Fruit fly (Drosophila melanogaster) whole organism, embryonic: ENCODE measurements around the gene CG10345.

Experiments
- BtbVII ChIP-seq: fragments of 200-800 bp; sonication (Bioruptor generic); optimal IDR thresholded peaks from 3 replicates; lab custom pipeline; 2017; ENCODE audit warnings: missing biosample characterization, mild to moderate bottlenecking, missing genetic modification characterization
- CG12071 ChIP-seq: fragments of 200-800 bp; sonication (Bioruptor generic); optimal IDR thresholded peaks from 3 replicates; lab custom pipeline; 2018; ENCODE audit warnings: missing biosample characterization, mild to moderate bottlenecking, missing genetic modification characterization
- CG17186 ChIP-seq: fragments of 200-800 bp; sonication (Bioruptor generic); optimal IDR thresholded peaks from 3 replicates; lab custom pipeline; 2017; ENCODE audit warnings: missing biosample characterization, missing genetic modification reagents, missing genetic modification characterization
- CG17385 ChIP-seq: fragments of 200-800 bp; sonication (Bioruptor generic); optimal IDR thresholded peaks from 3 replicates; lab custom pipeline; 2018; ENCODE audit warnings: missing biosample characterization, mild to moderate bottlenecking, missing genetic modification characterization
- CG18476 ChIP-seq: fragments of 200-800 bp; sonication (Bioruptor generic); optimal IDR thresholded peaks from 2 replicates; lab custom pipeline; 2016; ENCODE audit warnings: missing biosample characterization, mild to moderate bottlenecking, missing genetic modification characterization
- CG18764 ChIP-seq: fragments of 200-800 bp; sonication (Bioruptor generic); optimal IDR thresholded peaks from 3 replicates; lab custom pipeline; 2016; ENCODE audit warnings: missing biosample characterization, missing genetic modification characterization
- CG2875 ChIP-seq: fragments of 200-800 bp; sonication (Bioruptor generic); optimal IDR thresholded peaks from 2 replicates; lab custom pipeline; 2017; ENCODE audit warnings: missing biosample characterization, mild to moderate bottlenecking, missing genetic modification characterization, missing genetic modification reagents
- CG30403 ChIP-seq: fragments of 200-800 bp; sonication (Bioruptor generic); optimal IDR thresholded peaks from 3 replicates; lab custom pipeline; 2016; ENCODE audit warnings: missing biosample characterization, missing genetic modification characterization
- CG30431 ChIP-seq: fragments of 200-800 bp; sonication (Bioruptor generic); optimal IDR thresholded peaks from 2 replicates; lab custom pipeline; 2017; ENCODE audit warnings: missing biosample characterization, missing genetic modification characterization
- CG32772 ChIP-seq: fragments of 200-800 bp; sonication (Bioruptor generic); IDR thresholded peaks from 2 replicates; pipeline ENCODE4 v1.3.6; 2022; ENCODE audit warnings: missing biosample characterization, missing genetic modification characterization
- CG3726 ChIP-seq: fragments of 200-800 bp; sonication (Bioruptor generic); IDR thresholded peaks from 3 replicates; pipeline ENCODE4, ENCODE4 v1.3.6; 2022; ENCODE audit warnings: missing biosample characterization, missing genetic modification characterization
- CG42726 ChIP-seq: fragments of 200-800 bp; sonication (Bioruptor generic); IDR thresholded peaks from 2 replicates; pipeline ENCODE4 v1.3.6; 2022; ENCODE audit warnings: missing biosample characterization, missing genetic modification characterization; ENCODE audit not compliant: partially characterized antibody
- CG4404 ChIP-seq: fragments of 200-800 bp; sonication (Bioruptor generic); IDR thresholded peaks from 2 replicates; pipeline ENCODE4 v1.3.6; 2022; ENCODE audit warnings: missing biosample characterization, missing genetic modification characterization
- CG4424 ChIP-seq: fragments of 200-800 bp; sonication (Bioruptor generic); optimal IDR thresholded peaks from 3 replicates; lab custom pipeline; 2016; ENCODE audit warnings: missing biosample characterization, missing genetic modification characterization
- CG4617 ChIP-seq: fragments of 200-800 bp; sonication (Bioruptor generic); optimal IDR thresholded peaks from 3 replicates; lab custom pipeline; 2016; ENCODE audit warnings: missing biosample characterization, missing genetic modification characterization, borderline replicate concordance
- CG6175 ChIP-seq: fragments of 200-800 bp; sonication (Bioruptor generic); IDR thresholded peaks from 3 replicates; pipeline ENCODE4 v1.3.6; 2022; ENCODE audit warnings: missing biosample characterization, missing genetic modification characterization
- CG6654 ChIP-seq: fragments of 200-800 bp; sonication (Bioruptor generic); optimal IDR thresholded peaks from 2 replicates; lab custom pipeline; 2017; ENCODE audit warnings: missing biosample characterization, mild to moderate bottlenecking, missing genetic modification characterization
- CG6813 ChIP-seq: fragments of 200-800 bp; sonication (Bioruptor generic); optimal IDR thresholded peaks from 2 replicates; lab custom pipeline; 2017; ENCODE audit warnings: missing biosample characterization, missing genetic modification characterization, mild to moderate bottlenecking, moderate library complexity, missing genetic modification reagents
- CG7271 ChIP-seq: fragments of 200-800 bp; sonication (Bioruptor generic); optimal IDR thresholded peaks from 2 replicates; lab custom pipeline; 2018; ENCODE audit warnings: missing biosample characterization, mild to moderate bottlenecking, missing genetic modification characterization, moderate library complexity
- CG9817 ChIP-seq: fragments of 200-800 bp; sonication (Bioruptor generic); optimal IDR thresholded peaks from 2 replicates; lab custom pipeline; 2018; ENCODE audit warnings: missing biosample characterization, mild to moderate bottlenecking, missing genetic modification characterization, moderate library complexity
- CG9876 ChIP-seq: fragments of 200-800 bp; sonication (Bioruptor generic); optimal IDR thresholded peaks from 2 replicates; lab custom pipeline; 2016; ENCODE audit warnings: missing biosample characterization, missing genetic modification characterization
- Chrac-16 ChIP-seq: fragments of 200-800 bp; sonication (Bioruptor generic); optimal IDR thresholded peaks from 3 replicates; lab custom pipeline; 2016; ENCODE audit warnings: missing biosample characterization, missing genetic modification characterization
- H2.0 ChIP-seq: fragments of 200-800 bp; sonication (Bioruptor generic); IDR thresholded peaks from 2 replicates; pipeline ENCODE4 v1.3.6; 2022; ENCODE audit warnings: missing biosample characterization, missing genetic modification characterization
- HmgZ ChIP-seq: fragments of 200-800 bp; sonication (Bioruptor generic); optimal IDR thresholded peaks from 2 replicates; lab custom pipeline; 2018; ENCODE audit warnings: missing biosample characterization, mild to moderate bottlenecking, missing genetic modification characterization
- Meics ChIP-seq: fragments of 200-800 bp; sonication (Bioruptor generic); optimal IDR thresholded peaks from 2 replicates; lab custom pipeline; 2017; ENCODE audit warnings: missing biosample characterization, mild to moderate bottlenecking, missing genetic modification characterization
- Ptx1 ChIP-seq: fragments of 200-800 bp; sonication (Bioruptor generic); IDR thresholded peaks from 2 replicates; pipeline ENCODE4 v1.3.6; 2022; ENCODE audit warnings: missing biosample characterization, missing genetic modification characterization
- Rfx ChIP-seq: fragments of 200-800 bp; sonication (Bioruptor generic); IDR thresholded peaks from 2 replicates; pipeline ENCODE4 v1.3.6; 2022; ENCODE audit warnings: missing biosample characterization, missing genetic modification characterization
- Sry-δ ChIP-seq: fragments of 200-800 bp; sonication (Bioruptor generic); optimal IDR thresholded peaks from 2 replicates; lab custom pipeline; 2016; ENCODE audit warnings: missing biosample characterization, missing genetic modification characterization
- TFAM ChIP-seq: fragments of 200-800 bp; sonication (Bioruptor generic); optimal IDR thresholded peaks from 2 replicates; lab custom pipeline; 2017; ENCODE audit warnings: missing biosample characterization, missing genetic modification characterization, inconsistent platforms
- amos ChIP-seq: fragments of 200-800 bp; sonication (Bioruptor generic); IDR thresholded peaks from 2 replicates; pipeline ENCODE4 v1.3.6; 2022; ENCODE audit warnings: missing biosample characterization, missing genetic modification characterization; ENCODE audit not compliant: partially characterized antibody
- cwo ChIP-seq: fragments of 200-800 bp; sonication (Bioruptor generic); optimal IDR thresholded peaks from 3 replicates; lab custom pipeline; 2017; ENCODE audit warnings: missing biosample characterization, missing genetic modification characterization, mild to moderate bottlenecking, moderate library complexity, missing genetic modification reagents
- disco-r ChIP-seq: fragments of 200-800 bp; sonication (Bioruptor generic); optimal IDR thresholded peaks from 2 replicates; lab custom pipeline; 2016; ENCODE audit warnings: missing biosample characterization, missing genetic modification characterization
- gce ChIP-seq: fragments of 200-800 bp; sonication (Bioruptor generic); IDR thresholded peaks from 3 replicates; pipeline ENCODE4 v1.3.6; 2022; ENCODE audit warnings: missing biosample characterization, missing genetic modification characterization
- hkb ChIP-seq, 2 experiments: fragments of 200-800 bp in 1 of 2; fragments of >200 bp in 1 of 2; sonication (Bioruptor generic) in 1 of 2; IDR thresholded peaks in 1 of 2; optimal IDR thresholded peaks in 1 of 2; 2 replicates each; pipeline versions ENCODE4 v1.3.6 to Lab custom; 2017 to 2022; ENCODE audit warnings: missing biosample characterization in 1 of 2, missing genetic modification characterization in 1 of 2
- jumu ChIP-seq: fragments of 200-800 bp; sonication (Bioruptor generic); optimal IDR thresholded peaks from 3 replicates; lab custom pipeline; 2016; ENCODE audit warnings: missing biosample characterization, missing genetic modification characterization
- klu ChIP-seq: fragments of 200-800 bp; sonication (Bioruptor generic); IDR thresholded peaks from 2 replicates; pipeline ENCODE4 v1.3.6; 2022; ENCODE audit warnings: missing biosample characterization, missing genetic modification characterization
- lmd ChIP-seq: fragments of 200-800 bp; sonication (Bioruptor generic); IDR thresholded peaks from 2 replicates; pipeline ENCODE4 v1.3.6; 2022; ENCODE audit warnings: missing biosample characterization, missing genetic modification characterization
- maf-S ChIP-seq: fragments of 200-800 bp; sonication (Bioruptor generic); optimal IDR thresholded peaks from 2 replicates; lab custom pipeline; 2016; ENCODE audit warnings: missing biosample characterization, missing genetic modification characterization
- org-1 ChIP-seq: fragments of 200-800 bp; sonication (Bioruptor generic); optimal IDR thresholded peaks from 2 replicates; lab custom pipeline; 2017; ENCODE audit warnings: missing biosample characterization, missing genetic modification characterization
- pita ChIP-seq: fragments of 200-800 bp; sonication (Bioruptor generic); optimal IDR thresholded peaks from 2 replicates; lab custom pipeline; 2017; ENCODE audit warnings: missing biosample characterization, mild to moderate bottlenecking, missing genetic modification characterization
- pzg ChIP-seq: fragments of 200-800 bp; sonication (Bioruptor generic); optimal IDR thresholded peaks from 3 replicates; lab custom pipeline; 2018; ENCODE audit warnings: missing biosample characterization, mild to moderate bottlenecking, missing genetic modification characterization, moderate library complexity
- ranshi ChIP-seq: fragments of 200-800 bp; sonication (Bioruptor generic); IDR thresholded peaks from 2 replicates; pipeline ENCODE4 v1.3.6; 2022; ENCODE audit warnings: missing biosample characterization, missing genetic modification characterization
- repo ChIP-seq: fragments of 200-800 bp; sonication (Bioruptor generic); optimal IDR thresholded peaks from 2 replicates; lab custom pipeline; 2016; ENCODE audit warnings: missing biosample characterization, missing genetic modification characterization
- row ChIP-seq: fragments of 200-800 bp; sonication (Bioruptor generic); IDR thresholded peaks from 3 replicates; pipeline ENCODE4 v1.3.6; 2022; ENCODE audit warnings: missing biosample characterization, missing genetic modification characterization
- shn ChIP-seq: fragments of 200-800 bp; sonication (Bioruptor generic); optimal IDR thresholded peaks from 3 replicates; lab custom pipeline; 2016; ENCODE audit warnings: missing biosample characterization, missing genetic modification characterization
- sob ChIP-seq: fragments of 200-800 bp; sonication (Bioruptor generic); IDR thresholded peaks from 2 replicates; pipeline ENCODE4 v1.3.6; 2022; ENCODE audit warnings: missing biosample characterization, missing genetic modification characterization
- ssp ChIP-seq: fragments of 200-800 bp; sonication (Bioruptor generic); IDR thresholded peaks from 2 replicates; pipeline ENCODE4 v1.3.6; 2022; ENCODE audit warnings: missing biosample characterization, missing genetic modification characterization
- toy ChIP-seq: fragments of 200-800 bp; sonication (Bioruptor generic); IDR thresholded peaks from 2 replicates; pipeline ENCODE4 v1.3.6; 2022; ENCODE audit warnings: missing biosample characterization, missing genetic modification characterization
- trem ChIP-seq: fragments of 200-800 bp; optimal IDR thresholded peaks from 3 replicates; lab custom pipeline; 2019; ENCODE audit warnings: missing biosample characterization, mild to moderate bottlenecking, missing genetic modification characterization, moderate library complexity
- usp ChIP-seq: fragments of >200 bp; optimal IDR thresholded peaks from 2 replicates; lab custom pipeline; 2017; ENCODE audit warnings: missing biosample characterization, missing genetic modification characterization

Gene CG10345

dm6 chr3R:16573483-16574145 lies 31.0 kb downstream of the CG10345 start, which contains the start of gene CG14903 (continued):
- no peak for TF ChIP-seq CG2875
- no peak for TF ChIP-seq CG32772 (GFP tag; lab: Robert Waterston, UW)
- peak; percentile 90 for TF ChIP-seq CG42726 (GFP tag; lab: Robert Waterston, UW)
- TF ChIP-seq lmd (GFP tag; lab: Robert Waterston, UW): no peak
- TF ChIP-seq Rfx: peak; percentile 33; the same call in 1 of the 2 replicates
- no peak for TF ChIP-seq CG7271
- TF ChIP-seq toy (GFP tag; lab: Robert Waterston, UW): no peak
- peak; percentile 78 for TF ChIP-seq row (GFP tag; lab: Robert Waterston, UW)
- TF ChIP-seq TFAM: no peak
- peak; percentile 40 for TF ChIP-seq CG9817 (tag; lab: Kevin White, UChicago)
- TF ChIP-seq CG6175 (GFP tag; lab: Robert Waterston, UW): no peak
- TF ChIP-seq CG30431 (GFP tag; lab: Kevin White, UChicago): no peak
- TF ChIP-seq Sry-δ: peak; percentile 85
- TF ChIP-seq jumu (GFP tag; lab: Kevin White, UChicago): peak; percentile 11
- TF ChIP-seq CG18764 (GFP tag; lab: Kevin White, UChicago): peak; percentile 40
- peak; percentile 70 for TF ChIP-seq amos (GFP tag; lab: Robert Waterston, UW)
- TF ChIP-seq CG4617 (GFP tag; lab: Kevin White, UChicago): no peak
- TF ChIP-seq hkb (optimal IDR thresholded peaks at IDR 0.05; lab: Kevin White, UChicago): peak; percentile 83
- TF ChIP-seq hkb (GFP tag; IDR thresholded peaks at IDR 0.05; lab: Robert Waterston, UW): no peak
- peak; percentile 18 for TF ChIP-seq CG9876 (GFP tag; lab: Kevin White, UChicago)
- no peak for TF ChIP-seq maf-S (GFP tag; lab: Kevin White, UChicago)
- no peak for TF ChIP-seq H2.0 (GFP tag; lab: Robert Waterston, UW)
- TF ChIP-seq shn: peak; percentile 28
- TF ChIP-seq CG17385 (GFP tag; lab: Kevin White, UChicago): no peak
- TF ChIP-seq CG12071 (GFP tag; lab: Kevin White, UChicago): no peak
- peak; percentile 55 for TF ChIP-seq trem (tag; lab: Kevin White, UChicago)
- no peak for TF ChIP-seq org-1
- no peak for TF ChIP-seq Meics (GFP tag; lab: Kevin White, UChicago)
- peak; percentile 46 for TF ChIP-seq CG30403
- peak; percentile 3 for TF ChIP-seq HmgZ (tag; lab: Kevin White, UChicago)
- no peak for TF ChIP-seq cwo
- no peak for TF ChIP-seq BtbVII (GFP tag; lab: Kevin White, UChicago)
- peak; percentile 71 for TF ChIP-seq ssp (GFP tag; lab: Robert Waterston, UW)
- TF ChIP-seq CG18476 (GFP tag; lab: Kevin White, UChicago): no peak
- TF ChIP-seq pita (GFP tag; lab: Kevin White, UChicago): peak; percentile 13
- no peak for TF ChIP-seq usp (GFP tag; lab: Kevin White, UChicago)
- TF ChIP-seq CG3726 (GFP tag; lab: Robert Waterston, UW): no peak
- no peak for TF ChIP-seq CG6654 (GFP tag; lab: Kevin White, UChicago)
- peak; percentile 60 for TF ChIP-seq pzg (GFP tag; lab: Kevin White, UChicago)
- peak; percentile 20; the same call in 1 of the 2 replicates for TF ChIP-seq Ptx1 (GFP tag; lab: Robert Waterston, UW)
- TF ChIP-seq gce (GFP tag; lab: Robert Waterston, UW): no peak
- no peak for TF ChIP-seq repo (GFP tag; lab: Kevin White, UChicago)
- TF ChIP-seq disco-r: no peak
- no peak for TF ChIP-seq ranshi
- TF ChIP-seq klu (GFP tag; lab: Robert Waterston, UW): no peak
- TF ChIP-seq Chrac-16 (GFP tag; lab: Kevin White, UChicago): peak; percentile 12
- TF ChIP-seq CG17186 (GFP tag; lab: Kevin White, UChicago): peak; percentile 11
- TF ChIP-seq CG4404 (GFP tag; lab: Robert Waterston, UW): no peak
- TF ChIP-seq sob (GFP tag; lab: Robert Waterston, UW): peak; percentile 7; the same call in 1 of the 2 replicates
- no peak for TF ChIP-seq CG6813 (GFP tag; lab: Kevin White, UChicago)
- TF ChIP-seq CG4424 (GFP tag; lab: Kevin White, UChicago): peak; percentile 39
